Worm (Caenorhabditis elegans): Measurements from ENCODE around the gene F54C8.7.

- no peak for TF ChIP-seq him-1 (tag; optimal IDR thresholded peaks at IDR 0.05)
- peak; percentile 69 for TF ChIP-seq W03F9.2 (tag; optimal IDR thresholded peaks at IDR 0.05)
Observed at ce11 chrIII:9465424-9465823, 11.6 kb upstream of the F54C8.7 start, which contains the start of gene B0464.9.
